Worm (Caenorhabditis elegans) whole organism, late embryonic: ENCODE results near the gene C17G10.6.
"Not testable (repeated sequence)": the region's sequence is repeated elsewhere in the genome, so short reads cannot be mapped to it uniquely, and the experiment has no call there.

Experiments
- F13H6.1 ChIP-seq: sonication (generic microtip); optimal IDR thresholded peaks from 2 replicates; lab custom pipeline; 2016; ENCODE audit warnings: missing genetic modification characterization, missing compliant biosample characterization
- ahr-1 ChIP-seq: sonication (generic microtip); optimal IDR thresholded peaks from 2 replicates; lab custom pipeline; 2016; ENCODE audit warnings: missing genetic modification characterization, missing compliant biosample characterization
- ama-1 ChIP-seq: fragments of 150-350 bp; optimal IDR thresholded peaks from 2 replicates; lab custom pipeline; 2014
- ceh-14 ChIP-seq: sonication (generic microtip); optimal IDR thresholded peaks from 2 replicates; lab custom pipeline; 2016; ENCODE audit warnings: missing genotype, missing genetic modification characterization, missing compliant biosample characterization
- ceh-18 ChIP-seq: sonication (generic microtip); optimal IDR thresholded peaks from 2 replicates; lab custom pipeline; 2016; ENCODE audit warnings: missing genetic modification characterization, missing compliant biosample characterization
- ceh-24 ChIP-seq: sonication (generic microtip); optimal IDR thresholded peaks from 2 replicates; lab custom pipeline; 2016; ENCODE audit warnings: mild to moderate bottlenecking, missing genetic modification characterization, missing compliant biosample characterization
- ceh-31 ChIP-seq: sonication (generic microtip); optimal IDR thresholded peaks from 2 replicates; lab custom pipeline; 2016; ENCODE audit warnings: missing genetic modification characterization, missing compliant biosample characterization
- ceh-6 ChIP-seq: fragments of 200-800 bp; sonication (Bioruptor generic); optimal IDR thresholded peaks from 2 replicates; lab custom pipeline; 2018; ENCODE audit warnings: mild to moderate bottlenecking, missing genetic modification characterization, missing compliant biosample characterization
- dmd-4 ChIP-seq: sonication (generic microtip); optimal IDR thresholded peaks from 2 replicates; lab custom pipeline; 2016; ENCODE audit warnings: borderline replicate concordance, missing genetic modification characterization, missing compliant biosample characterization
- ets-4 ChIP-seq: sonication (generic microtip); optimal IDR thresholded peaks from 2 replicates; lab custom pipeline; 2016; ENCODE audit warnings: missing genetic modification characterization, missing compliant biosample characterization
- fax-1 ChIP-seq: sonication (generic microtip); optimal IDR thresholded peaks from 2 replicates; lab custom pipeline; 2016; ENCODE audit warnings: missing genotype, missing genetic modification characterization, missing compliant biosample characterization
- fkh-10 ChIP-seq: fragments of 150-350 bp; optimal IDR thresholded peaks from 2 replicates; lab custom pipeline; 2014; ENCODE audit warnings: missing biosample characterization, missing genetic modification reagents, missing genetic modification characterization
- fkh-6 ChIP-seq: sonication (generic microtip); optimal IDR thresholded peaks from 2 replicates; lab custom pipeline; 2016; ENCODE audit warnings: missing genetic modification characterization, missing compliant biosample characterization
- hlh-13 ChIP-seq: fragments of 200-800 bp; sonication (Bioruptor generic); optimal IDR thresholded peaks from 2 replicates; lab custom pipeline; 2018; ENCODE audit warnings: mild to moderate bottlenecking, missing genetic modification characterization, missing compliant biosample characterization
- hlh-15 ChIP-seq: sonication (generic microtip); optimal IDR thresholded peaks from 2 replicates; lab custom pipeline; 2016; ENCODE audit warnings: missing genetic modification characterization, missing compliant biosample characterization
- hlh-30 ChIP-seq: sonication (generic microtip); optimal IDR thresholded peaks from 2 replicates; lab custom pipeline; 2017; ENCODE audit warnings: antibody characterized with exemption, missing genetic modification characterization, missing compliant biosample characterization; ENCODE audit not compliant: insufficient read depth
- hlh-6 ChIP-seq: sonication (generic microtip); optimal IDR thresholded peaks from 2 replicates; lab custom pipeline; 2016; ENCODE audit warnings: missing genotype, missing genetic modification characterization, missing compliant biosample characterization
- hlh-8 ChIP-seq: sonication (generic microtip); optimal IDR thresholded peaks from 2 replicates; lab custom pipeline; 2016; ENCODE audit warnings: missing genotype, missing genetic modification characterization, missing compliant biosample characterization
- lim-6 ChIP-seq: sonication (generic microtip); optimal IDR thresholded peaks from 2 replicates; lab custom pipeline; 2016; ENCODE audit warnings: missing genetic modification characterization, missing compliant biosample characterization
- mec-3 ChIP-seq: sonication (generic microtip); optimal IDR thresholded peaks from 2 replicates; lab custom pipeline; 2016; ENCODE audit warnings: borderline replicate concordance, missing genetic modification characterization, missing compliant biosample characterization
- nfya-1 ChIP-seq: sonication (generic microtip); optimal IDR thresholded peaks from 2 replicates; lab custom pipeline; 2017; ENCODE audit warnings: missing genetic modification characterization, mild to moderate bottlenecking, missing compliant biosample characterization, antibody characterized with exemption, moderate library complexity
- nhr-232 ChIP-seq: sonication (generic microtip); optimal IDR thresholded peaks from 2 replicates; lab custom pipeline; 2016; ENCODE audit warnings: missing genetic modification characterization, missing compliant biosample characterization
- pag-3 ChIP-seq: sonication (generic microtip); optimal IDR thresholded peaks from 2 replicates; lab custom pipeline; 2016; ENCODE audit warnings: missing compliant biosample characterization, missing genetic modification characterization, borderline replicate concordance
- pax-1 ChIP-seq: fragments of 150-350 bp; optimal IDR thresholded peaks from 2 replicates; lab custom pipeline; 2014; ENCODE audit warnings: missing biosample characterization, missing genetic modification characterization
- pha-4 ChIP-seq: fragments of 150-350 bp; optimal IDR thresholded peaks from 2 replicates; lab custom pipeline; 2018; ENCODE audit warnings: missing biosample characterization, missing genetic modification reagents, missing genetic modification characterization
- pqm-1 ChIP-seq: sonication (generic microtip); optimal IDR thresholded peaks from 2 replicates; lab custom pipeline; 2016; ENCODE audit warnings: missing genetic modification characterization, missing compliant biosample characterization
- sdc-2 ChIP-seq: sonication (generic microtip); optimal IDR thresholded peaks from 2 replicates; lab custom pipeline; 2016; ENCODE audit warnings: missing genotype, missing genetic modification characterization, missing compliant biosample characterization
- sox-2 ChIP-seq: fragments of 200-800 bp; sonication (Bioruptor generic); IDR thresholded peaks from 2 replicates; pipeline ENCODE4 v1.3.6; 2022; ENCODE audit warnings: missing genetic modification reagents, missing genetic modification characterization, missing compliant biosample characterization
- sox-4 ChIP-seq: sonication (generic microtip); optimal IDR thresholded peaks from 2 replicates; lab custom pipeline; 2017; ENCODE audit warnings: mild to moderate bottlenecking, missing genetic modification characterization, inconsistent platforms, missing compliant biosample characterization
- tbx-2 ChIP-seq: sonication (generic microtip); optimal IDR thresholded peaks from 2 replicates; lab custom pipeline; 2016; ENCODE audit warnings: missing genetic modification characterization, missing compliant biosample characterization
- tbx-7 ChIP-seq: sonication (generic microtip); optimal IDR thresholded peaks from 2 replicates; lab custom pipeline; 2016; ENCODE audit warnings: missing genotype, missing genetic modification characterization, missing compliant biosample characterization
- ttx-3 ChIP-seq: sonication (generic microtip); optimal IDR thresholded peaks from 2 replicates; lab custom pipeline; 2016; ENCODE audit warnings: missing genetic modification reagents, missing genetic modification characterization, missing compliant biosample characterization
- unc-3 ChIP-seq, 2 experiments: fragments of 200-800 bp in 1 of 2; sonication (Bioruptor generic) in 1 of 2; sonication (generic microtip) in 1 of 2; conservative IDR thresholded peaks in 1 of 2; optimal IDR thresholded peaks in 1 of 2; 2 replicates each; pipeline versions ENCODE4 v1.3.6 to Lab custom; 2016 to 2022; ENCODE audit warnings: missing compliant biosample characterization in 2 of 2, missing genetic modification characterization in 2 of 2, missing genetic modification reagents in 1 of 2
- unc-42 ChIP-seq: sonication (generic microtip); optimal IDR thresholded peaks from 2 replicates; lab custom pipeline; 2016; ENCODE audit warnings: missing genotype, missing genetic modification characterization, missing compliant biosample characterization
- unc-55 ChIP-seq: sonication (generic microtip); optimal IDR thresholded peaks from 2 replicates; lab custom pipeline; 2017; ENCODE audit warnings: missing biosample characterization, missing genetic modification reagents, missing genetic modification characterization
- zip-5 ChIP-seq: sonication (generic microtip); optimal IDR thresholded peaks from 2 replicates; lab custom pipeline; 2016; ENCODE audit warnings: missing genetic modification characterization, missing compliant biosample characterization

The C17G10.6 gene

DNA sequence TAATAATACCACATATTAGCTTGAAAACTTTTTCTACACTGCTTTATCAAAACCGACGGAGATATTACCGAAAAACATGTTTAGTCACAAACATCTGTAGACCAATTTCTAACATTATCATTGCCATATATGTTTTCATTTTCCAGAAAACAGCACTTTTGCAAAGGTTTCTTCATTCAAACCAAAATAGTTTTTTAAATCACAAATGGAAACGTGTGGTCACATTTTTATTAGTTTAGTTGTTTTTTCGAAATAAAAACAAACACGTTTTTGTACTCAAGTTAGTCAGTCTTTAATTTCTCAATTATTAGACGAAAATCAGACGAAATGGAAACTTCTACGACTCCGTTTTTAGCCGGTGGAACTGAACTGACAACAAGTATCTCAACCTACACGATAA lies 35.0 kb upstream of the C17G10.6 start, which contains the start of gene F59E12.3 (continued):
- TF ChIP-seq unc-55 (GFP tag; lab: Kevin White, UChicago) (no peak), zip-5 (tag; lab: Kevin White, UChicago) (no peak)
- TF ChIP-seq, all 69 proteins: peak for 0

DNA sequence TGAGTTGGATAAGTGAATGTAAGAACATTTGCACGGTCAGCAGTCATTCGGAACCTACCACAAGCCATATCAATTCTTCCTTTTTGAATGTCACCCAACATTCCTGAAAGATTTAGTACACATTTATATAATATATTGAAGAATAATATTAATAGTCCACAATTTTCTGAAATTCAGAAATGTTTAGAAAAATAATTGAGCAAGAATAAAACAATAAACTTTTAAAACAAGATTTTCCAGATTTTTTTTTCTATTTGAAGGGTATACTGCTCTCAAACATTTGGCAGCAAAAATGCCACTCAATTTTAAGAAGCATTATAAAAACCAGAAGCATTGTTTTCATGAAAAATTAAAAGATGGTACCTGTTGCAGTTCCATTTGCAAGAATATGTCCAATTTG lies 33.7 kb upstream of the C17G10.6 start, which contains the start of gene F59E12.8:
TSS of gene F59E12.8 (minus strand) at position 101 of the 400 bp plus-strand sequence.
- TF ChIP-seq ceh-6, result no peak
- TF ChIP-seq ttx-3 (tag; lab: Kevin White, UChicago), result no peak
- no peak for TF ChIP-seq ahr-1 (tag; lab: Kevin White, UChicago)
- no peak for TF ChIP-seq ceh-31 (tag; lab: Kevin White, UChicago)
- TF ChIP-seq pax-1 (tag; lab: Kevin White, UChicago), result no peak
- TF ChIP-seq nfya-1 (tag; lab: Kevin White, UChicago), result no peak
- TF ChIP-seq, all 69 proteins: peak for 0

DNA sequence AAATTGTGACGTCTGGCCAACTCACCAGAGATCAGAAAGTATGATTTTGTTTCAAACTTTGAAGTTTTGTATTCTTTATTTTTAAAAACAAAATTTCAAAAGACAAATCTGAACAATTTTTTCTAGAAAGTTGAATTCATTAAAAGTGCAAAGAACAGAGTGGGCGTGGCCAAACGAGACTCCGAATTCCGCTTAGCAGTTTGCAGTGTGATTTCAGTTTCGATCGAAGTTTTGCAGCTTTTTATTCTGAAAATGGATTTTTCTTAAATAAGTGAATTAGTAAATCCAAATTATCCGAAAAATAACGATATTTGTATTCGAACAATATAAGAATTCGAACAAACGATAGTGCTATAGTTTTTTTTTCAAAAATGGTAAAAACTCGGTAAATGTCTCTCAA lies 30.4 kb upstream of the C17G10.6 start:
- TF ChIP-seq fkh-10 (GFP tag; lab: Kevin White, UChicago) (no peak), fax-1 (tag; lab: Kevin White, UChicago) (no peak), sdc-2 (tag; lab: Kevin White, UChicago) (no peak), pax-1 (tag; lab: Kevin White, UChicago) (no peak), lim-6 (no peak), ceh-18 (tag; lab: Kevin White, UChicago) (no peak), sox-2 (GFP tag; lab: Robert Waterston, UW) (no peak), mec-3 (tag; lab: Kevin White, UChicago) (no peak), tbx-7 (tag; lab: Kevin White, UChicago) (no peak), hlh-8 (tag; lab: Kevin White, UChicago) (no peak), hlh-30 (tag; lab: Kevin White, UChicago) (no peak), ceh-24 (tag; lab: Kevin White, UChicago) (no peak), pqm-1 (tag; lab: Kevin White, UChicago) (no peak)
- TF ChIP-seq, all 69 proteins: peak for 0

ce11 chrII:5630851-5631401 lies 27.8 kb upstream of the C17G10.6 start, which contains the start of the genes F59E12.6 and npl-4.1:
Gene F59E12.6 (minus strand): TSS chrII:5630951.
Gene npl-4.1 (plus strand): TSS chrII:5631351.
- not testable (repeated sequence) for TF ChIP-seq pha-4; fkh-6 (tag; lab: Kevin White, UChicago); dmd-4 (tag; lab: Kevin White, UChicago)

DNA sequence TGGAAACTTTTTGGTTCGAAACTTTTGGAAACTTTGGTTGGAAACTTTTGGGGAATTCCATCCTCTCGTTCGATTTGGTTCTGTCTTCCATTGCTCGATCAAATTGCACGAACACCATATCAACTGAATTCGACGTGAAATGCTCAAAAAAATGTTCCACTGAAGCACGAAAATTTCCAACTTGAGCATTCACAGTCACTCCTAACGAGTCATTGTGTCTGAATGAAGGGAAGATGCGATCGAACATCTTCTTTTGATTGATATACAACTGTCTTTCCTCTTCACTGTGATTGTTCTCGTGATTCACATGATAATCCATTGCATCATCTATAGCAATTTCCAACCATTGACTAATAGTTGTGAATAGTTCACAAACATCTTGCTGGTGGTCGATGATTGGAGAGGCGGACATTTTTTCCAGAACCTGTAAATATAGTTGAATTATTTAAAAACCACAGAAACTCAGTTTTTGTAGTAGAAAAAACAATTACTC lies 25.3 kb upstream of the C17G10.6 start, which contains the start of gene F59E12.15:
TSS of gene F59E12.15 (minus strand) at position 51 of the 493 bp plus-strand sequence.
- TF ChIP-seq nhr-232 (tag; lab: Kevin White, UChicago) (no peak), ets-4 (tag; lab: Kevin White, UChicago) (no peak), hlh-8 (tag; lab: Kevin White, UChicago) (no peak), tbx-2 (tag; lab: Kevin White, UChicago) (no peak), hlh-6 (no peak), ama-1 (lab: Kevin White, UChicago) (no peak), sox-4 (no peak), F13H6.1 (tag; lab: Kevin White, UChicago) (no peak), ahr-1 (tag; lab: Kevin White, UChicago) (no peak), unc-42 (tag; lab: Kevin White, UChicago) (no peak), ceh-14 (no peak), hlh-15 (tag; lab: Kevin White, UChicago) (no peak), unc-3 (GFP tag; conservative IDR thresholded peaks at IDR 0.05; lab: Robert Waterston, UW) (no peak), unc-3 (tag; optimal IDR thresholded peaks at IDR 0.05; lab: Kevin White, UChicago) (no peak), unc-55 (GFP tag; lab: Kevin White, UChicago) (no peak), pax-1 (tag; lab: Kevin White, UChicago) (no peak), lim-6 (no peak), pag-3 (no peak), fax-1 (tag; lab: Kevin White, UChicago) (no peak), hlh-13 (GFP tag; lab: Kevin White, UChicago) (no peak)
